Fruit fly (Drosophila melanogaster): ENCODE measurements around the gene CG42680.

Gene CG42680

dm6 chr2L:14538853-14539358 lies 49.1 kb downstream of the CG42680 start (continued):
- 0 out of 2 replicates have a peak, but pooled peaks have one; percentile 17 for TF ChIP-seq Xrp1 (GFP tag; IDR thresholded peaks at IDR 0.05)
